Fruit fly (Drosophila melanogaster) ovary, adult (tissue): Measurements from ENCODE around the gene CG7182.

ENCODE experiments used
- CG17801 ChIP-seq: fragments of 200-800 bp; optimal IDR thresholded peaks from 2 replicates; lab custom pipeline; 2019; ENCODE audit warnings: missing biosample characterization, mild to moderate bottlenecking, missing genetic modification characterization, moderate library complexity; ENCODE audit not compliant: partially characterized antibody

The CG7182 gene

DNA sequence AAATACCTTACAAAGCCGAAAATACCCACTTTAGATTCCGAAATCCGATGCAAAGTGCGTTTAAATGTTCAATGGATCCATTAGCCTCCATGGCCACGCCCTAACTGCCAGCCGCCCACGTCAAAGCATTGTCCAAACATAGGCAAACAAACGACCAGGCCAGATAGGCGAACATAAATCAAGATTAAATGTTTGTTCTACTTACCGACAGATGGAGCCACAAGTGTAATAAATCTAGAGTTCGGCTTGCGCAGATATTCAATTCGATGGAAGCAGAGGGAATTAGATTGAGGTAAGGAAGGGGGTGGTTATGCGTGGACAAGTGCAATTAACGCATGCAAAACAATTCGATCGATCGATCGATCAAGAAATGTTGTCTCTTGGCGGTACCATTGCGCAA, 22.4 kb downstream of the CG7182 start:
- no peak for TF ChIP-seq CG17801 (GFP tag; lab: Kevin White, UChicago)

- no peak for TF ChIP-seq CG17801 (GFP tag; lab: Kevin White, UChicago)
Measured at dm6 chr3L:8320105-8320813, 25.9 kb downstream of the CG7182 start, which contains the start of gene CG13670. TSS of gene CG13670 (plus strand) at chr3L:8320763.

DNA sequence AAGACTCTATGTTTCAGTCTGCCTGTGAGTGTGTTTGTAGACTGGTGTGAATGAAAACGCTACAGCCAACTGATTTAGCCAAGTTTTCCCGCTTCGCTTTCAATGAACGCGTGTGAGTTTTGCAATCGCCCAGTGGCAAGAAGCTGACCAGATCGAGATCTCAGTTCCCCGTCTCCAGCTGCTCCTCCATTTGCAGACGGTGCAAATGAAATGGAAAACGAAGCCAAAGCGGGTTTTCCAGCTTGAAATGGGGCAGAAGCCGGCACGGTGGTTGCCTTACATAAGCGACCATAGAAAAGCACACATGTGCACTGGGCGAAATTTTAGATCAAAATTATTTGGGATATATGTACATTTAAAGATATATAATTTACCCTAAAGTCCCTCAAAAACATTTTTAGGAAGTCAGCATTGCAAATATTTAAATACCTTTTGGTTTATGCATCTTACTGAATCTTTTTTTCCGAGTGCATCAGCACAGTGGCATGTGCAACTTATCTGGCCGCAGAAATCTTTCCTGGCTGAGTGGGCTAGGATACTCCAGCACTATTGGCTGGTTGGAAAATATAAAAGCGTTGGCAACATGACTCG, 27.2 kb downstream of the CG7182 start, which contains the start of gene CG43059:
Gene CG43059, minus strand, starts transcription at position 51 of the 591 bp plus-strand sequence.
- no peak for TF ChIP-seq CG17801 (GFP tag; lab: Kevin White, UChicago)

- peak; percentile 3 for TF ChIP-seq CG17801 (GFP tag; lab: Kevin White, UChicago)
Measured at dm6 chr3L:8315141-8315816, 30.9 kb downstream of the CG7182 start, which contains the start of gene Cpsf6. TSS of gene Cpsf6 (minus strand) at chr3L:8315502.

DNA sequence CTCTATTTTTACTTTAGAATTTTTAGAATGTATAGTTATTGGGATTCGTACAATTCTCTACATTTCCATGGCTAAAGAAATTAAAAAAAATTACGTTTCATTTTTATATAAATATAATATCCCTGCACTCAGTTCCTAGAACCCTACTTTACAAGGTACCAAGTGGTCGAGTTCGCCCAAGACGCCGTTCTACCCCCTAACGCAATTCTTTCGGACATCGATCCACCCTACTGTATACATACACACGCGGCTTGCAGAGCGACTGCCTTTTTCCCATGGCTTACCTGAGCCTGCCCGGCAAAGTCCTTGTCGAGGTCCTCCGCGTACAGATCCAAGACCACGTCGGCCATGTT, 31.4 kb downstream of the CG7182 start:
- no peak for TF ChIP-seq CG17801 (GFP tag; lab: Kevin White, UChicago)

DNA sequence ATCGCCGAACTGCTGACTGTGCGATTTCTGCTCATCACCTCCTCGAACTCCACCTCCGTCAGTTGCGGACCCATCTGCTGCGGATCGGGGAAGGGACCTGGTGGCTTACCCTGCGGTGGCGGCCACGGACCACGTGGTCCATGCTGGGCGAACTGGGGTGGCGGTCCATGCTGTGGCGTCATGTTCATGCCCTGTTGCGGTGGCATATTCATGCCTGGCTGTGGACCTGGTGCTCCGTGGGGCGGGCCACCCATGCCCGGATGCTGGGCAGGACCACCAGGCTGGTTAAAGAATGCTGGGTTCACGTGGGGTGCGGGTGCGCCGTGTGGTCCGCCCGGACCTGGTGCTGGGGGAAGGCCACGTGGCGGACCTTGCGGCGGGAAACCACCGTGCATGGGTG, 33.9 kb downstream of the CG7182 start:
- TF ChIP-seq CG17801 (GFP tag; lab: Kevin White, UChicago), result no peak

DNA sequence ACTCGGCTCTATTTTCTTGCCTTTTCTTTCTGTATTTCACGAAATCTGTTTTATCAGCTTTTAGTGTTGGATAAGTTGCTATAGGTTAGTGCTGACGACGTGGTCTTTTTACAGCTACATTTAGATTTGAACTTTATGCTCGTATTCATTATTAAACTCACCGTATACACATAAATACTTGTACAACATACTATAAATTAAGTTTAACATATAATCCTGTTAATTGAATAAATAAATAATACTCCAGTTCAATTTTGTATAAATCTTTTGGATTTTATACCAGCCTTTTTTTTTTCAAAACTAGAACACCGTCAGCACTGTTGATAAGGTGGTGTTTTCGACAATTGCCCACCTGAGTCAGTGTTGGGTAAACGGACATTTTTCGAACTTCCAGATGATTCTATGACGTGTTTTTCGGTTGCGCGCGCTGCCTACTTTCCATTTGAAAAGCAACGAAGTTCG, 37.3 kb downstream of the CG7182 start, which contains the start of gene BI-1:
Gene BI-1, minus strand, starts transcription at position 51 of the 462 bp plus-strand sequence.
- TF ChIP-seq CG17801 (GFP tag; lab: Kevin White, UChicago), result peak; percentile 47

- TF ChIP-seq CG17801 (GFP tag; lab: Kevin White, UChicago), result no peak
Measured at dm6 chr3L:8306880-8307279, 39.3 kb downstream of the CG7182 start, which contains the start of gene Gr66a. TSS of gene Gr66a (minus strand) at chr3L:8306980.

- TF ChIP-seq CG17801 (GFP tag; lab: Kevin White, UChicago), result no peak
Measured at dm6 chr3L:8303912-8304311, 42.3 kb downstream of the CG7182 start, which contains the start of the genes CG7194 and Sbp2. TSS of gene CG7194 (minus strand) at chr3L:8304059. TSS of gene Sbp2 (plus strand) at chr3L:8304157.

dm6 chr3L:8299224-8300130, 46.7 kb downstream of the CG7182 start, which contains the start of the genes Arl5 and CG13671:
TSS of gene Arl5 (minus strand) at chr3L:8299839.
TSS of gene CG13671 (plus strand) at chr3L:8300064.
- TF ChIP-seq CG17801 (GFP tag; lab: Kevin White, UChicago), result peak; percentile 72

DNA sequence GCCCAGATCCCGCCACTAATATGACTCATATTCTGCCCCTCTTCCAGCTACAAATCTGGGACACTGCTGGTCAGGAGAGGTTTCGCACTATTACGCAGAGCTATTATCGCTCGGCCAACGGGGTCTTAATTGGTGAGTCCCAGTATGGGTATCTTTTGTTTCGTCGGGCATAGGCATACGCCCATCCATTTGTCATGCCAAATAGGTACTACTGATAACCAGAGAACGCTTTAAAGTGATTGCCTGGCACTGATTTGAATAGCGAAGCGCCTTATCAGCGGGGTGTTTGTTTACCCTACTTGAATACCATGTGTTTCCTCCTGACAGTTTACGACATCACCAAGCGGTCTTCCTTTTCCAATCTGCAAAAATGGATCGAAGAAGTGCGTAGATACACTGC, 48.7 kb downstream of the CG7182 start:
- no peak for TF ChIP-seq CG17801 (GFP tag; lab: Kevin White, UChicago)

dm6 chr3L:8296941-8297340, 49.2 kb downstream of the CG7182 start, which contains the start of gene Rab19:
TSS of gene Rab19 (plus strand) at chr3L:8297018.
- peak; percentile 21 for TF ChIP-seq CG17801 (GFP tag; lab: Kevin White, UChicago)

- TF ChIP-seq CG17801 (GFP tag; lab: Kevin White, UChicago), result no peak
Measured at dm6 chr3L:8295227-8295626, 51.0 kb downstream of the CG7182 start, which contains the start of gene CG7201. TSS of gene CG7201 (minus strand) at chr3L:8295327.
